Worm (Caenorhabditis elegans): ENCODE results near the gene gln-3.

gln-3 gene

DNA sequence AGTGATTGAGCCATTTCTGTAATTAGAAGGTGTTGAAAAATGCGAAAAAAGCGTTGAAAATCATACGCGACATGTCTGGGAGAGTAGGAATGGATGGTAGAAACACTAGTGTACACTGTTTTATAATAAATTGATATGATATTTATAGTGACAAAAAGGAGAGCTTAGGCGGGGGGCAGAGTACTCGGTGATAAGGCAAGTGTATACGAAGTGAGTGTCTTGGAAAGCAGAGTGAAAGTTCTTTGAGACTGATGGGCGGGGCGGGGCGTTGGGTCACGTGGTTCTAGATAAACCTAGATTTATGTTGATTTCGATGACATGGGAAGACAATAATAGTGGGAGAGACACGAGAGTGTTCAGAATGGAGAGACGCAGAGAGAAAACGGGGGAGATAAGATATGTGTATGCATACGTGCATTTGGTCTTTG is at the start of gene gln-3:
Gene gln-3 (minus strand): TSS at position 73 of the 428 bp plus-strand sequence.
- TF ChIP-seq skn-1 (tag; optimal IDR thresholded peaks at IDR 0.05) (no peak), sma-3 (GFP tag; optimal IDR thresholded peaks at IDR 0.05) (peak; percentile 49), unc-55 (GFP tag; optimal IDR thresholded peaks at IDR 0.05) (no peak), aly-2 (tag; optimal IDR thresholded peaks at IDR 0.05) (no peak), lin-39 (tag; optimal IDR thresholded peaks at IDR 0.05) (no peak), nhr-23 (tag; optimal IDR thresholded peaks at IDR 0.05) (no peak), ztf-1 (GFP tag; conservative IDR thresholded peaks at IDR 0.05) (no peak), lin-13 (GFP tag; optimal IDR thresholded peaks at IDR 0.05) (no peak), C34F6.9 (tag; optimal IDR thresholded peaks at IDR 0.05) (no peak), elt-1 (tag; optimal IDR thresholded peaks at IDR 0.05) (no peak), nhr-11 (tag; optimal IDR thresholded peaks at IDR 0.05) (no peak), nhr-10 (tag; optimal IDR thresholded peaks at IDR 0.05) (no peak), egl-27 (tag; optimal IDR thresholded peaks at IDR 0.05) (no peak), sem-4 (tag; optimal IDR thresholded peaks at IDR 0.05) (no peak), snpc-4 (tag; optimal IDR thresholded peaks at IDR 0.05) (no peak), R02D3.7 (tag; optimal IDR thresholded peaks at IDR 0.05) (no peak), lin-11 (tag; optimal IDR thresholded peaks at IDR 0.05) (no peak), nhr-6 (tag; optimal IDR thresholded peaks at IDR 0.05) (no peak), ztf-11 (tag; optimal IDR thresholded peaks at IDR 0.05) (no peak), mdl-1 (tag; optimal IDR thresholded peaks at IDR 0.05) (no peak), fos-1 (tag; optimal IDR thresholded peaks at IDR 0.05) (no peak), Y55F3AM.14 (GFP tag; optimal IDR thresholded peaks at IDR 0.05) (no peak), unc-39 (tag; optimal IDR thresholded peaks at IDR 0.05) (no peak), ama-1 (optimal IDR thresholded peaks at IDR 0.05) (peak; percentile 90), lsy-2 (tag; optimal IDR thresholded peaks at IDR 0.05) (peak in 1 of 2 experiments; percentile 14), unc-62 (GFP tag; optimal IDR thresholded peaks at IDR 0.05) (no peak), elt-3 (tag; optimal IDR thresholded peaks at IDR 0.05) (no peak), zag-1 (tag; optimal IDR thresholded peaks at IDR 0.05) (no peak), nhr-237 (tag; optimal IDR thresholded peaks at IDR 0.05) (no peak), ztf-4 (tag; optimal IDR thresholded peaks at IDR 0.05) (no peak), crh-2 (tag; optimal IDR thresholded peaks at IDR 0.05) (peak; percentile 30), ZK546.5 (tag; optimal IDR thresholded peaks at IDR 0.05) (no peak), nhr-12 (tag; optimal IDR thresholded peaks at IDR 0.05) (no peak), blmp-1 (tag; optimal IDR thresholded peaks at IDR 0.05; ENCODE audit: insufficient read depth) (peak; percentile 95), ceh-82 (tag; optimal IDR thresholded peaks at IDR 0.05) (no peak), ceh-16 (tag; optimal IDR thresholded peaks at IDR 0.05) (no peak), peb-1 (tag; optimal IDR thresholded peaks at IDR 0.05) (no peak), mab-5 (tag; optimal IDR thresholded peaks at IDR 0.05) (no peak), alr-1 (tag; optimal IDR thresholded peaks at IDR 0.05) (no peak), mbf-1 (tag; optimal IDR thresholded peaks at IDR 0.05) (no peak), nhr-25 (tag; optimal IDR thresholded peaks at IDR 0.05) (peak; percentile 2), F13H6.1 (tag; optimal IDR thresholded peaks at IDR 0.05) (peak; percentile 51), nhr-21 (tag; optimal IDR thresholded peaks at IDR 0.05) (peak; percentile 66), dmd-4 (tag; optimal IDR thresholded peaks at IDR 0.05) (no peak), sma-9 (GFP tag; optimal IDR thresholded peaks at IDR 0.05) (peak; percentile 79), sma-9 (tag; optimal IDR thresholded peaks at IDR 0.05) (no peak), nhr-129 (tag; optimal IDR thresholded peaks at IDR 0.05) (peak; percentile 17), nhr-77 (tag; optimal IDR thresholded peaks at IDR 0.05) (no peak), gmeb-1 (tag; optimal IDR thresholded peaks at IDR 0.05) (peak; percentile 58)
